Worm (Caenorhabditis elegans) whole organism, L1 larva: Measurements from ENCODE around the gene irld-24.
A peak's percentile ranks its signal among the peaks of the same experiment; 100 is the strongest.

ENCODE experiments used
- C04F5.9 ChIP-seq: sonication (generic microtip); optimal IDR thresholded peaks from 2 replicates; lab custom pipeline; 2016; ENCODE audit warnings: missing genetic modification characterization, missing compliant biosample characterization
- C34B4.2 ChIP-seq: sonication (generic microtip); optimal IDR thresholded peaks from 2 replicates; lab custom pipeline; 2017; ENCODE audit warnings: mild to moderate bottlenecking, missing genetic modification characterization, missing compliant biosample characterization
- Y116A8C.19 ChIP-seq: sonication (generic microtip); optimal IDR thresholded peaks from 2 replicates; lab custom pipeline; 2016; ENCODE audit warnings: missing compliant biosample characterization, missing genetic modification characterization, borderline replicate concordance
- aha-1 ChIP-seq: fragments of 150-350 bp; optimal IDR thresholded peaks from 2 replicates; lab custom pipeline; 2014; ENCODE audit warnings: missing biosample characterization, missing genetic modification characterization
- ama-1 ChIP-seq: fragments of 150-350 bp; optimal IDR thresholded peaks from 2 replicates; lab custom pipeline; 2014
- blmp-1 ChIP-seq: fragments of 150-350 bp; optimal IDR thresholded peaks from 2 replicates; lab custom pipeline; 2014; ENCODE audit warnings: missing biosample characterization, missing genetic modification characterization
- ceh-63 ChIP-seq: fragments of 200-800 bp; sonication (Bioruptor generic); optimal IDR thresholded peaks from 2 replicates; lab custom pipeline; 2018; ENCODE audit warnings: mild to moderate bottlenecking, missing genetic modification characterization, missing compliant biosample characterization
- ceh-88 ChIP-seq: fragments of 200-800 bp; sonication (Bioruptor generic); IDR thresholded peaks from 2 replicates; pipeline ENCODE4 v1.3.6; 2022; ENCODE audit warnings: missing genetic modification characterization, missing compliant biosample characterization
- ceh-90 ChIP-seq: sonication (generic microtip); optimal IDR thresholded peaks from 2 replicates; lab custom pipeline; 2016; ENCODE audit warnings: missing genetic modification characterization, missing compliant biosample characterization
- ces-1 ChIP-seq: fragments of 150-350 bp; optimal IDR thresholded peaks from 2 replicates; lab custom pipeline; 2014; ENCODE audit warnings: missing biosample characterization, missing genetic modification reagents, missing genetic modification characterization
- dpl-1 ChIP-seq, 3 experiments: fragments of 150-350 bp in 2 of 3; sonication (generic microtip) in 1 of 3; optimal IDR thresholded peaks; 2 replicates each; lab custom pipeline; 2014 to 2017; ENCODE audit warnings: missing biosample characterization in 3 of 3, missing genetic modification characterization in 3 of 3, missing genetic modification reagents in 3 of 3
- dsc-1 ChIP-seq: sonication (generic microtip); optimal IDR thresholded peaks from 2 replicates; lab custom pipeline; 2016; ENCODE audit warnings: mild to moderate bottlenecking, missing genetic modification characterization, missing compliant biosample characterization
- egl-13 ChIP-seq: sonication (generic microtip); optimal IDR thresholded peaks from 2 replicates; lab custom pipeline; 2016; ENCODE audit warnings: missing genotype, missing genetic modification reagents, missing genetic modification characterization, missing compliant biosample characterization
- elt-2 ChIP-seq: sonication (generic microtip); optimal IDR thresholded peaks from 2 replicates; lab custom pipeline; 2016; ENCODE audit warnings: missing genetic modification characterization, mild to moderate bottlenecking, inconsistent platforms, missing compliant biosample characterization, missing genetic modification reagents
- elt-3 ChIP-seq, 6 experiments: fragments of 150-350 bp in 1 of 6; sonication (generic microtip); optimal IDR thresholded peaks; 2 replicates each; lab custom pipeline; 2017 to 2018; ENCODE audit warnings: missing biosample characterization in 6 of 6, missing genetic modification characterization in 6 of 6, inconsistent platforms in 1 of 6
- ets-5 ChIP-seq: fragments of 200-800 bp; sonication (Bioruptor generic); IDR thresholded peaks from 2 replicates; pipeline ENCODE4 v1.3.6; 2022; ENCODE audit warnings: missing genetic modification characterization, missing compliant biosample characterization
- fkh-4 ChIP-seq: sonication (generic microtip); optimal IDR thresholded peaks from 2 replicates; lab custom pipeline; 2016; ENCODE audit warnings: missing compliant biosample characterization, missing genetic modification characterization, borderline replicate concordance
- fkh-8 ChIP-seq: sonication (generic microtip); optimal IDR thresholded peaks from 2 replicates; lab custom pipeline; 2016; ENCODE audit warnings: mild to moderate bottlenecking, missing genetic modification characterization, missing compliant biosample characterization
- fos-1 ChIP-seq: fragments of 150-350 bp; optimal IDR thresholded peaks from 2 replicates; lab custom pipeline; 2014; ENCODE audit warnings: missing biosample characterization, missing genetic modification characterization
- grh-1 ChIP-seq: fragments of 200-800 bp; sonication (Bioruptor generic); IDR thresholded peaks from 2 replicates; pipeline ENCODE4 v1.3.6; 2022; ENCODE audit warnings: missing genetic modification reagents, missing genetic modification characterization, missing compliant biosample characterization
- hlh-17 ChIP-seq: fragments of 200-800 bp; sonication (Bioruptor generic); optimal IDR thresholded peaks from 2 replicates; lab custom pipeline; 2018; ENCODE audit warnings: missing genetic modification characterization, mild to moderate bottlenecking, missing compliant biosample characterization, moderate library complexity, borderline replicate concordance
- hlh-4 ChIP-seq: sonication (generic microtip); optimal IDR thresholded peaks from 2 replicates; lab custom pipeline; 2016; ENCODE audit warnings: mild to moderate bottlenecking, missing genetic modification characterization, missing compliant biosample characterization
- hpl-2 ChIP-seq: fragments of 150-350 bp; optimal IDR thresholded peaks from 2 replicates; lab custom pipeline; 2014; ENCODE audit warnings: missing biosample characterization, missing genetic modification reagents, missing genetic modification characterization
- jun-1 ChIP-seq: fragments of 150-350 bp; optimal IDR thresholded peaks from 2 replicates; lab custom pipeline; 2014; ENCODE audit warnings: missing biosample characterization, missing genetic modification reagents, missing genetic modification characterization
- lin-14 ChIP-seq: fragments of 200-800 bp; sonication (Bioruptor generic); optimal IDR thresholded peaks from 2 replicates; lab custom pipeline; 2018; ENCODE audit warnings: mild to moderate bottlenecking, missing genetic modification characterization, moderate library complexity, missing compliant biosample characterization
- lin-15B ChIP-seq: fragments of 150-350 bp; sonication (generic microtip); optimal IDR thresholded peaks from 3 replicates; lab custom pipeline; 2014; ENCODE audit warnings: missing biosample characterization, missing genetic modification characterization
- lin-35 ChIP-seq, 2 experiments: fragments of 150-350 bp; optimal IDR thresholded peaks; 2 replicates each; lab custom pipeline; 2014; ENCODE audit warnings: missing biosample characterization in 2 of 2, missing genetic modification characterization in 2 of 2, missing genetic modification reagents in 2 of 2
- lin-39 ChIP-seq: fragments of 150-350 bp; optimal IDR thresholded peaks from 2 replicates; lab custom pipeline; 2014; ENCODE audit warnings: missing biosample characterization, missing genetic modification reagents, missing genetic modification characterization
- lsy-2 ChIP-seq, 2 experiments: fragments of 150-350 bp; optimal IDR thresholded peaks; 2 replicates each; lab custom pipeline; 2014; ENCODE audit warnings: missing biosample characterization in 2 of 2, missing genetic modification characterization in 2 of 2
- mef-2 ChIP-seq: fragments of 150-350 bp; optimal IDR thresholded peaks from 2 replicates; lab custom pipeline; 2014; ENCODE audit warnings: missing biosample characterization, missing genetic modification characterization
- nhr-12 ChIP-seq: sonication (generic microtip); optimal IDR thresholded peaks from 2 replicates; lab custom pipeline; 2017; ENCODE audit warnings: missing biosample characterization, missing genetic modification characterization
- nhr-19 ChIP-seq: fragments of 200-800 bp; sonication (Bioruptor generic); conservative IDR thresholded peaks from 2 replicates; pipeline ENCODE4 v1.3.6; 2022; ENCODE audit warnings: missing genetic modification characterization, missing compliant biosample characterization
- nhr-28 ChIP-seq: fragments of 150-350 bp; optimal IDR thresholded peaks from 2 replicates; lab custom pipeline; 2014; ENCODE audit warnings: missing biosample characterization, missing genetic modification characterization
- nhr-71 ChIP-seq: sonication (generic microtip); optimal IDR thresholded peaks from 2 replicates; lab custom pipeline; 2016; ENCODE audit warnings: mild to moderate bottlenecking, missing genetic modification characterization, moderate library complexity, missing compliant biosample characterization
- nhr-76 ChIP-seq: sonication (generic microtip); optimal IDR thresholded peaks from 2 replicates; lab custom pipeline; 2017; ENCODE audit warnings: missing biosample characterization, missing genetic modification characterization
- nhr-77 ChIP-seq: fragments of 150-350 bp; optimal IDR thresholded peaks from 2 replicates; lab custom pipeline; 2014; ENCODE audit warnings: missing biosample characterization, missing genetic modification characterization
- nhr-84 ChIP-seq: sonication (generic microtip); optimal IDR thresholded peaks from 2 replicates; lab custom pipeline; 2017; ENCODE audit warnings: missing biosample characterization, missing genetic modification characterization
- nhr-90 ChIP-seq: sonication (generic microtip); optimal IDR thresholded peaks from 2 replicates; lab custom pipeline; 2016; ENCODE audit warnings: mild to moderate bottlenecking, missing genetic modification characterization, missing compliant biosample characterization; ENCODE audit not compliant: poor library complexity
- skn-1 ChIP-seq: fragments of 150-350 bp; optimal IDR thresholded peaks from 2 replicates; lab custom pipeline; 2014; ENCODE audit warnings: missing biosample characterization, missing genetic modification characterization
- snpc-4 ChIP-seq: fragments of 150-350 bp; optimal IDR thresholded peaks from 2 replicates; lab custom pipeline; 2014; ENCODE audit warnings: missing biosample characterization, missing genetic modification characterization
- sup-37 ChIP-seq: fragments of 200-800 bp; sonication (Bioruptor generic); optimal IDR thresholded peaks from 2 replicates; lab custom pipeline; 2018; ENCODE audit warnings: mild to moderate bottlenecking, missing genetic modification characterization, missing compliant biosample characterization
- tbx-2 ChIP-seq: sonication (generic microtip); optimal IDR thresholded peaks from 2 replicates; lab custom pipeline; 2016; ENCODE audit warnings: missing genetic modification characterization, missing compliant biosample characterization
- unc-130 ChIP-seq: fragments of 150-350 bp; optimal IDR thresholded peaks from 2 replicates; lab custom pipeline; 2017; ENCODE audit warnings: missing biosample characterization, missing genetic modification characterization, inconsistent platforms
- unc-62 ChIP-seq: fragments of 150-350 bp; optimal IDR thresholded peaks from 2 replicates; lab custom pipeline; 2014; ENCODE audit warnings: missing biosample characterization, missing genetic modification reagents, missing genetic modification characterization
- unc-86 ChIP-seq: sonication (generic microtip); optimal IDR thresholded peaks from 2 replicates; lab custom pipeline; 2016; ENCODE audit warnings: missing genetic modification characterization, missing compliant biosample characterization
- unc-98 ChIP-seq: fragments of 200-800 bp; sonication (Bioruptor generic); IDR thresholded peaks from 2 replicates; pipeline ENCODE4 v1.3.6; 2022; ENCODE audit warnings: missing genetic modification characterization, missing compliant biosample characterization
- vab-15 ChIP-seq: sonication (generic microtip); optimal IDR thresholded peaks from 2 replicates; lab custom pipeline; 2017; ENCODE audit warnings: missing genotype, mild to moderate bottlenecking, missing genetic modification characterization, missing compliant biosample characterization
- zag-1 ChIP-seq: fragments of 150-350 bp; optimal IDR thresholded peaks from 2 replicates; lab custom pipeline; 2014; ENCODE audit warnings: missing biosample characterization, missing genetic modification characterization
- zip-4 ChIP-seq: fragments of 200-800 bp; sonication (Bioruptor generic); optimal IDR thresholded peaks from 2 replicates; lab custom pipeline; 2018; ENCODE audit warnings: mild to moderate bottlenecking, missing genetic modification characterization, moderate library complexity, missing compliant biosample characterization
- ztf-11 ChIP-seq, 2 experiments: sonication (generic microtip); optimal IDR thresholded peaks; 2 replicates each; lab custom pipeline; 2016 to 2017; ENCODE audit warnings: missing genetic modification characterization in 2 of 2, missing biosample characterization in 1 of 2, missing compliant biosample characterization in 1 of 2

The irld-24 gene

ce11 chrX:13973769-13974168, 12.6 kb upstream of the irld-24 start (continued):
- no peak for TF ChIP-seq sup-37 (GFP tag; lab: Kevin White, UChicago)
- no peak for TF ChIP-seq grh-1 (GFP tag; lab: Robert Waterston, UW)
- TF ChIP-seq dpl-1 (GFP tag; optimal IDR thresholded peaks at IDR 0.05; lab: Kevin White, UChicago), result peak in 1 of 3 experiments; percentile 4
- peak; percentile 91 for TF ChIP-seq lin-14 (GFP tag; lab: Kevin White, UChicago)
- no peak for TF ChIP-seq hlh-17 (GFP tag; lab: Kevin White, UChicago)

DNA sequence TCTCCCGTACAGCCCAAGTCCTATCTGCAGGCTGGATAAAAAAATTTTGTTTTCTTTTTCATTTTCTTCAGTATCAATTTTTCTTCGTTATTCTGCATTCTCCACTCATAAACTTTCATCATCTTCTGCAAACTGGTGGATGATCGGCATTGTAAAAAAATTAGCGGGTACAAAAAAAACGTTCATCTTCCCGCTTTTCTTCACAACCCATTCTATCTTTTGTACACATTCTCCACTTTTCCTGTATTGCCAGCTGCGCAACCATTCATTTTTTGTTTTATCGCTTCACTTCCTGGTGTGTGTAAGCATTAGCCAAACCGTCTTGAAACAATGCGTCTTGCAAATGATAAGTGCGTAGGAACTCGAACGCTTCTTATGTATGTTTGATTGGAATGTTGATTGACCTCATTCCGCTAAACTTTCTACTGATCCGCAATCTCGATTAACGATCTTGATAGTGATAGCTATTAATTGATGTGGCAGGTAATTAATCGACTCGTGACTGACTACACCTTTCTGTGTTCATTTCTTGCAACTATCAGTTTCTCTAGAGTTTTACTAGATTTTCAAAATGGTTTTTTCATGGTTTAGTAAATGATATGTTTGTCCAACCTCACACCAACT, 11.8 kb upstream of the irld-24 start:
- TF ChIP-seq unc-130 (tag; lab: Kevin White, UChicago) (peak; percentile 1), skn-1 (tag; lab: Kevin White, UChicago) (no peak), ets-5 (GFP tag; lab: Robert Waterston, UW) (no peak), lin-35 (GFP tag; optimal IDR thresholded peaks at IDR 0.05; lab: Kevin White, UChicago) (peak in 1 of 2 experiments; percentile 22), hpl-2 (GFP tag; lab: Kevin White, UChicago) (no peak), nhr-76 (no peak), lin-14 (GFP tag; lab: Kevin White, UChicago) (peak; percentile 58), tbx-2 (tag; lab: Kevin White, UChicago) (no peak), ztf-11 (tag; optimal IDR thresholded peaks at IDR 0.05; lab: Kevin White, UChicago) (no peak), nhr-19 (peak; percentile 10; the same call in 1 of the 2 replicates), nhr-90 (tag; lab: Kevin White, UChicago) (peak; percentile 19), lin-39 (peak; percentile 16), hlh-17 (GFP tag; lab: Kevin White, UChicago) (no peak), C34B4.2 (tag; lab: Kevin White, UChicago) (no peak), ceh-90 (tag; lab: Kevin White, UChicago) (no peak), nhr-12 (tag; lab: Kevin White, UChicago) (no peak), zip-4 (GFP tag; lab: Kevin White, UChicago) (no peak), nhr-84 (tag; lab: Kevin White, UChicago) (no peak), unc-98 (no peak), dpl-1 (GFP tag; optimal IDR thresholded peaks at IDR 0.05; lab: Kevin White, UChicago) (no peak), jun-1 (tag; lab: Kevin White, UChicago) (no peak), nhr-77 (no peak), lsy-2 (tag; optimal IDR thresholded peaks at IDR 0.05; lab: Kevin White, UChicago) (peak; percentile 16 to 28), dsc-1 (no peak), fkh-8 (tag; lab: Kevin White, UChicago) (no peak), blmp-1 (tag; lab: Kevin White, UChicago) (peak; percentile 96), Y116A8C.19 (no peak), unc-62 (GFP tag; lab: Kevin White, UChicago) (no peak), fkh-4 (tag; lab: Kevin White, UChicago) (no peak), ceh-63 (GFP tag; lab: Kevin White, UChicago) (no peak), ces-1 (GFP tag; lab: Kevin White, UChicago) (no peak), aha-1 (no peak), hlh-4 (tag; lab: Kevin White, UChicago) (no peak), nhr-71 (peak; percentile 35), mef-2 (tag; lab: Kevin White, UChicago) (no peak), zag-1 (no peak), C04F5.9 (tag; lab: Kevin White, UChicago) (no peak), egl-13 (tag; lab: Kevin White, UChicago) (no peak), snpc-4 (tag; lab: Kevin White, UChicago) (no peak), vab-15 (tag; lab: Kevin White, UChicago) (peak; percentile 52), ama-1 (lab: Kevin White, UChicago) (no peak), elt-3 (tag; optimal IDR thresholded peaks at IDR 0.05; lab: Kevin White, UChicago) (peak in 3 of 6 experiments; percentile 10 to 88 (median 29)), lin-15B (tag; lab: Kevin White, UChicago) (no peak), elt-2 (no peak), fos-1 (tag; lab: Kevin White, UChicago) (no peak), nhr-28 (tag; lab: Kevin White, UChicago) (no peak), ceh-88 (no peak), unc-86 (tag; lab: Kevin White, UChicago) (no peak)
